Worm (Caenorhabditis elegans) whole organism, midembryonic: ENCODE results near the gene ceh-7.

Source experiments
- T22C8.4 ChIP-seq: fragments of 200-800 bp; sonication (Bioruptor generic); IDR thresholded peaks from 2 replicates; pipeline ENCODE4 v1.3.6; 2022; ENCODE audit warnings: missing genetic modification characterization, missing compliant biosample characterization
- cog-1 ChIP-seq: sonication (generic microtip); optimal IDR thresholded peaks from 2 replicates; lab custom pipeline; 2016; ENCODE audit warnings: missing genetic modification characterization, missing compliant biosample characterization
- flt-1 ChIP-seq: fragments of 200-800 bp; sonication (Bioruptor generic); IDR thresholded peaks from 2 replicates; pipeline ENCODE4 v1.3.6; 2022; ENCODE audit warnings: missing genetic modification characterization, missing compliant biosample characterization
- med-1 ChIP-seq: sonication (generic microtip); optimal IDR thresholded peaks from 2 replicates; lab custom pipeline; 2017; ENCODE audit warnings: missing genetic modification characterization, mild to moderate bottlenecking, missing compliant biosample characterization, antibody characterized with exemption, missing genetic modification reagents; ENCODE audit not compliant: insufficient read depth
- ref-1 ChIP-seq: fragments of 200-800 bp; sonication (Bioruptor generic); conservative IDR thresholded peaks from 2 replicates; pipeline ENCODE4 v1.3.6; 2022; ENCODE audit warnings: missing genetic modification reagents, missing genetic modification characterization, missing compliant biosample characterization
- ztf-23 ChIP-seq: fragments of 200-800 bp; sonication (Bioruptor generic); IDR thresholded peaks from 2 replicates; pipeline ENCODE4 v1.3.6; 2022; ENCODE audit warnings: missing genetic modification reagents, missing genetic modification characterization, missing compliant biosample characterization
- ztf-29 ChIP-seq: fragments of 200-800 bp; sonication (Bioruptor generic); IDR thresholded peaks from 2 replicates; pipeline ENCODE4 v1.3.6; 2022; ENCODE audit warnings: missing genetic modification reagents, missing genetic modification characterization, missing compliant biosample characterization

- TF ChIP-seq med-1 (GFP tag; lab: Kevin White, UChicago) (no peak), flt-1 (GFP tag; lab: Robert Waterston, UW) (no peak), ztf-29 (GFP tag; lab: Robert Waterston, UW) (no peak), cog-1 (no peak), T22C8.4 (GFP tag; lab: Robert Waterston, UW) (no peak), ztf-23 (no peak), ref-1 (GFP tag; lab: Robert Waterston, UW) (no peak)
These were observed 46.4 kb upstream of the ceh-7 start for ce11 chrII:8750056-8750455.
